In genomic region chr2L:13514945-13515687, dm6 we compare ENCODE assay signal across 1 fruit fly cellular context.
TF ChIP-seq lines count a peak whose summit lies in the region.

No protein-coding gene starts in this region.

TF ChIP-seq in whole organism, embryonic, 481 proteins besides CTCF, POLR2A, EP300 and RAD21 (continued from another document):
- TF ChIP-seq CG8924 (tag; optimal IDR thresholded peaks at IDR 0.05; lab: Kevin White, UChicago), result peak; percentile 45
- peak; percentile 83 for TF ChIP-seq sima (GFP tag; optimal IDR thresholded peaks at IDR 0.05; lab: Kevin White, UChicago)
- no peak for TF ChIP-seq dan (GFP tag; IDR thresholded peaks at IDR 0.05; lab: Robert Waterston, UW)
- no peak for TF ChIP-seq CG15479 (GFP tag; optimal IDR thresholded peaks at IDR 0.05; lab: Kevin White, UChicago)
- no peak for TF ChIP-seq E2f2 (GFP tag; IDR thresholded peaks at IDR 0.05; lab: Robert Waterston, UW)
- peak; percentile 28 for TF ChIP-seq gsb-n (tag; optimal IDR thresholded peaks at IDR 0.05; lab: Kevin White, UChicago)
- no peak for TF ChIP-seq Hmx (GFP tag; optimal IDR thresholded peaks at IDR 0.05; lab: Kevin White, UChicago)
